Worm (Caenorhabditis elegans) whole organism, L2 larva: ENCODE data around the gene egas-3.

ENCODE experiments used
- aly-2 ChIP-seq: fragments of 150-350 bp; optimal IDR thresholded peaks from 2 replicates; lab custom pipeline; 2014; ENCODE audit warnings: missing biosample characterization, missing genetic modification characterization
- nhr-237 ChIP-seq: fragments of 150-350 bp; optimal IDR thresholded peaks from 2 replicates; lab custom pipeline; 2014; ENCODE audit warnings: missing biosample characterization, missing genetic modification characterization
- unc-62 ChIP-seq: fragments of 150-350 bp; optimal IDR thresholded peaks from 2 replicates; lab custom pipeline; 2014; ENCODE audit warnings: missing biosample characterization, missing genetic modification reagents, missing genetic modification characterization
- ztf-4 ChIP-seq: fragments of 150-350 bp; optimal IDR thresholded peaks from 2 replicates; lab custom pipeline; 2014; ENCODE audit warnings: missing biosample characterization, missing genetic modification characterization

ce11 chrV:18662333-18662732 lies 26.2 kb upstream of the egas-3 start:
- TF ChIP-seq ztf-4: no peak
- no peak for TF ChIP-seq nhr-237
- TF ChIP-seq aly-2: no peak
- no peak for TF ChIP-seq unc-62 (GFP tag; lab: Kevin White, UChicago)
